Worm (Caenorhabditis elegans) whole organism, midembryonic: Measurements from ENCODE around the gene str-102.

Source experiments
- T22C8.4 ChIP-seq: fragments of 200-800 bp; sonication (Bioruptor generic); IDR thresholded peaks from 2 replicates; pipeline ENCODE4 v1.3.6; 2022; ENCODE audit warnings: missing genetic modification characterization, missing compliant biosample characterization
- cog-1 ChIP-seq: sonication (generic microtip); optimal IDR thresholded peaks from 2 replicates; lab custom pipeline; 2016; ENCODE audit warnings: missing genetic modification characterization, missing compliant biosample characterization
- flt-1 ChIP-seq: fragments of 200-800 bp; sonication (Bioruptor generic); IDR thresholded peaks from 2 replicates; pipeline ENCODE4 v1.3.6; 2022; ENCODE audit warnings: missing genetic modification characterization, missing compliant biosample characterization
- klf-2 ChIP-seq: fragments of 200-800 bp; sonication (Bioruptor generic); conservative IDR thresholded peaks from 2 replicates; pipeline ENCODE4 v1.3.6; 2022; ENCODE audit warnings: missing genetic modification reagents, missing genetic modification characterization, missing compliant biosample characterization
- med-1 ChIP-seq: sonication (generic microtip); optimal IDR thresholded peaks from 2 replicates; lab custom pipeline; 2017; ENCODE audit warnings: missing genetic modification characterization, mild to moderate bottlenecking, missing compliant biosample characterization, antibody characterized with exemption, missing genetic modification reagents; ENCODE audit not compliant: insufficient read depth
- tab-1 ChIP-seq: fragments of 200-800 bp; sonication (Bioruptor generic); IDR thresholded peaks from 2 replicates; pipeline ENCODE4 v1.3.6; 2022; ENCODE audit warnings: missing genetic modification characterization, missing compliant biosample characterization
- ztf-23 ChIP-seq: fragments of 200-800 bp; sonication (Bioruptor generic); IDR thresholded peaks from 2 replicates; pipeline ENCODE4 v1.3.6; 2022; ENCODE audit warnings: missing genetic modification reagents, missing genetic modification characterization, missing compliant biosample characterization
- ztf-29 ChIP-seq: fragments of 200-800 bp; sonication (Bioruptor generic); IDR thresholded peaks from 2 replicates; pipeline ENCODE4 v1.3.6; 2022; ENCODE audit warnings: missing genetic modification reagents, missing genetic modification characterization, missing compliant biosample characterization

DNA sequence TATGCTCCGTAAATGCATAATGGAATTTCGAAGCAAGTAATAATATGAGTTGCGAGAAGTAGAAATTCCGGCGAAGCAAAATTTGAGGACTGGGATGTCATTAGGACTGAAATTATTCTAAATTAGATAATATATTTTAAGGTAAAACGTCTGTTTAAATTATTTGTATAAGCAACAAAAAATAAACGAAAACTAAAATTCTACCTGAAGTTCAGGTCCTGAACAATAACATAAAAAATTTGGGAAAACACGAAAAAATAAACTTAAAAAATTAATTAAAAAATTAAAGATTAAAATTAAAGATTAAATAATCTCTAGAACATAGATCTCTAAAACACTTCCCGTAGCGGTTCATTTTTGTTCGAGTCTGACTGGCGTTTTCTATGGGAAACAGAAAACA, 5.0 kb upstream of the str-102 start, which contains the start of gene srh-251:
- no peak for TF ChIP-seq flt-1
- TF ChIP-seq T22C8.4 (GFP tag; lab: Robert Waterston, UW): no peak
- TF ChIP-seq ztf-29 (GFP tag; lab: Robert Waterston, UW): no peak
- TF ChIP-seq tab-1 (GFP tag; lab: Robert Waterston, UW): no peak
- no peak for TF ChIP-seq ztf-23 (GFP tag; lab: Robert Waterston, UW)
- no peak for TF ChIP-seq med-1
- TF ChIP-seq klf-2 (GFP tag; lab: Robert Waterston, UW): no peak
- TF ChIP-seq cog-1 (tag; lab: Kevin White, UChicago): no peak
